Fruit fly (Drosophila melanogaster): ENCODE results near the gene CG3982.
A peak's percentile ranks its signal among the peaks of the same experiment; 100 is the strongest.

The CG3982 gene

DNA sequence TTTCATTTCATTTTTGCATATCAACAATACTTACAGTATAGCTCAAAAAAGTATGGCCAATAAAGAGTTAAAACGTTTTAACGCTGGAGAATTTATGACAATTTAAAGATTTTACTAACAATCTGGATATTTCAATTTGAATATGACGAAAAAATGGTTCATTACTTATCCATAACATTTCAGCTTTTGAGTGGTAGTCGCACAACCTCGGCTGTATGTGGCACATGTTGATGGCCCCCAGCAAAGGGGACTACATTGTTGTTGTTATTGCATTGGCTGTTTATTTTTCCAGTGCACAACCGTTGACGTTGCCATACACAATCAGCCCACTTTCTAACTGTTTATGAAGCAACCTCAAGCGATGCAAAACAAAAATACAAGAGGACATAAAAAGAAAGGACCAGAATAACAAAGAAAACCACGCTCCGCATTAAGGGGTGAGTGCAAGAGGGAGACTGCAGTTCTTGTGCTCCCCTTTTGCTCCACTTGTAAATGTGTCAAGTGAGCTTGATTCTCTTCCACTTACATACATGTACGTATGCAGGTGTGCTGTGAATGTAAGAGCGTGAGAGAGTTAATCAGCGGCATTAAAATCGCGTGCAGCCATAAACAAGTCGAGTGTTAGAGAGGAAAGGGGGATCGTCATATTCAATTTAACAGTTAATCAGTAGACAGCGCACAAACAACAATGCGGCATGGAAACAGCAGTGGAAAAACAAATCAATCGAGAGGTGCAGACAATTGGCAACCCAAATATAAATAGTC, 3.0 kb upstream of the CG3982 start:
- TF ChIP-seq Dll (optimal IDR thresholded peaks at IDR 0.05), result no peak
- no peak for TF ChIP-seq EcR (GFP tag; optimal IDR thresholded peaks at IDR 0.05)
- TF ChIP-seq CG8478 (optimal IDR thresholded peaks at IDR 0.05), result no peak
- TF ChIP-seq pan (optimal IDR thresholded peaks at IDR 0.05), result no peak

DNA sequence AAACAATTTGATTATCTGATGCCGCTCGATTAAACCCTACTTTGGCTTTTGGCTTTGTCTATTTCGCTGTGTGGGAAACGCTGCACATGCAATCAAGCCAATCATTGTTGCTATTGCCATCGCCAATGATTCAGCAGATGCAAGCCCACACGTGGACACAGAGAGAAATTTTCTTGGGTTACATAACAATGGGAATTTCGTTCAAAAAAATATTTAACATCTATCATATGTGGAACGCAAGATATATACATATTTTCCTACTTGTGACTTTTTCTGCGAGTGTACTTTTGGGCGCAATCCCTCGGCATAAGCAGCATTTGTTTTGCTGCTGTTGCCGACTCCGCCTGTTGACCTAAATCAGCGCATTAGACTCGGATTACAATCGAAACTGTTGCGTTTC, 2.1 kb upstream of the CG3982 start:
- TF ChIP-seq pan (optimal IDR thresholded peaks at IDR 0.05) (no peak), EcR (GFP tag; optimal IDR thresholded peaks at IDR 0.05) (no peak), Dll (optimal IDR thresholded peaks at IDR 0.05) (no peak), usp (GFP tag; optimal IDR thresholded peaks at IDR 0.05) (no peak), psq (optimal IDR thresholded peaks at IDR 0.05) (no peak), CG8478 (optimal IDR thresholded peaks at IDR 0.05) (no peak)

DNA sequence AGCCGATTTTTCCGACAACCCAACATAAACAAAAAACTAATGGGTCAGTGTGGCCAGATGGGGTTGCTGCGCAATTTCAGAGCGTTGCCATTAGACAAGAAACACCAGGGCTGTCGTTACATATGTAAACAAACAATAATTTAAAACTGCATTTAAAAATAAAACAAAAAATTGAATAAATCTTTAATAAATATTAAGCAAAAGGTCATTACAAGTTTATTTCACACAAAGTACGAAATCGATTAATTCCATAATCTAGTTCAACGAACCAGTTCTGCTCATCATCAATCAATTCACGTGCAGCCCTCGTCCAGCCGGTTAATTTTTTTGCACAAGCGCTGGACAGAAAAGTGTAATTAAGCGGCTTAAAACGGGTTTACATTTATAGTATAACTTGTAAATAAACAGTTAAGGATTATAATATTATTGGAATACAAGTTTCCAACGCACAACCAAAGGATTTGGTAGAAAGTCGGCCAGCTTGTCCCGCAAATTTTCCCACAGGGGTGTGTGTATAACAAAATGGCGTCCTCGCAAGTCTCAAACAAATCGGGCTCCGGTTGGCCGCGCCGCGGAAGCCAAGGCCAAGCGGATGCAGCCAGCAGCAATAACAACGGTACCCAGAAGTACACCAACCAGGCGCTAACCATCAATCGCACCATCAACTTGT, 6.3 kb downstream of the CG3982 start, which contains the start of the genes CG4022 and Cpsf5:
CG4022 (minus strand) TSS at position 79 of the 670 bp plus-strand sequence.
Cpsf5 (plus strand) TSS at position 285 of the 670 bp plus-strand sequence.
- TF ChIP-seq usp (GFP tag; optimal IDR thresholded peaks at IDR 0.05), result no peak

DNA sequence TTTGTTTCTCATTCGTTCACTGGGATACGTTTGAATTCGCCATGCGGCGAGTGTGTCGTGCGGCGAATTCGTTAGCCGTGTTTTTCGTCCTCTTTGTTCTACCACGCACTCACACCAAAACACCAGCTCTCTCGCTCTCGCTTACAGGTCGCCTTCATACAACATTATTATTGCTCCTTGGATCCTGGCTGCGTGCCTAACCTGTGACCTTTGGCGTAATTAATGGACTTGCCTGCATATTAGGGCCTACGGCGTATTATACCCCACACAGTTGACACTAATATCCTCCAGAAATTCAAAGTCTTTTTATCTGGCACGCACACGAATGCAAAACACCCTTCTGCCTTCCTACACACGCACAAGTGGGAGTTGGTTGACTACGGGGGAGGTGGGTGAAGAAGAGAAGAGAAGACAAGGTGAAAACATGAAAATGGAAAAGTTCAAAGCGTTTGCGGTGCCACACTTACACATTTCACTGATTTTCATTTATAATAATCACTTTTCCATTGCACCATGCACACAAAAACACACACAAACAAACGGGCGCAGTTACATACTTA, 7.1 kb downstream of the CG3982 start:
- TF ChIP-seq CG8478 (optimal IDR thresholded peaks at IDR 0.05) (no peak), pan (optimal IDR thresholded peaks at IDR 0.05) (no peak), Dll (optimal IDR thresholded peaks at IDR 0.05) (no peak), usp (GFP tag; optimal IDR thresholded peaks at IDR 0.05) (no peak), EcR (GFP tag; optimal IDR thresholded peaks at IDR 0.05) (no peak), psq (optimal IDR thresholded peaks at IDR 0.05) (no peak)

DNA sequence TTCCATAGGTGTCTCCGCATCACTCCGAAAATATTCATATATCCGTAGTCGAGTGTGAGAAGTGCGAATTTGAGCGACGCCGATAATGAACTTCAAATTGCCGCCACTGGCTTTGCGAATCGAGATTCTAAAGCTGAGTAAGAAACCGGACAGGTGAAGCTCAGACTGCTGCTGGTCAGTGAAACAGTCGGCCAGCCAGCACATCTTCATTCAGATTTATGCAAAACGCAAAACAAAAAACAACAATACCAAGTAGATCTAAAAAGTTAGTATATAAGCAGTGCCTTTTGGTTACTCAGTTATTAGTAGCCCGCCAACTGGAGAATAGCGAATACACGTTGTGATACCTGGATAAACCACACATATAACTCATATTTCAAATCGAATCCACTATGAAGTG, 12.7 kb downstream of the CG3982 start, which contains the start of gene Cpr67B:
Cpr67B (plus strand) TSS at position 301 of the 400 bp plus-strand sequence.
- no peak for TF ChIP-seq CG8478 (optimal IDR thresholded peaks at IDR 0.05)

DNA sequence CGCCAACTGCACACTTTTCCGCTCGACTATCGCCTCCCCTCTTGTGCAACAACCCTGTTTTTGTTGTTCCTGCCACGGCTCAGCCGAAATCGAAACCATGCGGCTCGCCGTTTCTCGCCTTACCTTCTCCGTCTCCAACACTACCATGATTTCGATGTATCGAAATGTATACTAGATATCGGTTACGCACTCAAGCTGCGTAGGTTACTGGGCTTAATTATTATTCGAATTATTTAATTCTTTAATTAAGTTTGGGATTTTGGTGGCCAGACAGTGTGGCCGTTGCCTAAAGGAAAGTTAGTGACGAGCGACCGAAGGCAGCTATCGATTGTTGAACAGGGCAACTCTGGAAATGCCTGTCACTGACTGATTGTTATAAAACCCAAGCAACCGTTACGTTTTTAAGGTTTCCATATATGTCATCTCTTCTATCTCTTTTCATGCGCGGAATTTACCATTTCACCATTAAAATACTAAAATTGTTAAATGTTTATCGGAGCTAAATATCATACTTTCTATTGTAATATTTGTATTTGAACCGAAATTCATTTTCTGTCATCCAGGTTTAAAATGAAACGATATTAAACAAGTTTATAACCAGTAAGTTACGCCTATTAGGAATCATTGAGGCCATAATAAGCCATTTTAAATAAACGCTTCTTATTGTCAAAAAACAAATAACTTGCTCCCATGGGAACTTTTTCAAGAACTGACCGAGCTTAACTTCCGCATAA, 14.9 kb downstream of the CG3982 start, which contains the start of gene eIF4E1:
eIF4E1 (minus strand) TSS at position 304 of the 734 bp plus-strand sequence.
- TF ChIP-seq pan (optimal IDR thresholded peaks at IDR 0.05), result no peak
- no peak for TF ChIP-seq EcR (GFP tag; optimal IDR thresholded peaks at IDR 0.05)
- TF ChIP-seq Dll (optimal IDR thresholded peaks at IDR 0.05), result no peak
- TF ChIP-seq CG8478 (optimal IDR thresholded peaks at IDR 0.05), result no peak
- TF ChIP-seq usp (GFP tag; optimal IDR thresholded peaks at IDR 0.05), result no peak
- TF ChIP-seq psq (optimal IDR thresholded peaks at IDR 0.05), result no peak

DNA sequence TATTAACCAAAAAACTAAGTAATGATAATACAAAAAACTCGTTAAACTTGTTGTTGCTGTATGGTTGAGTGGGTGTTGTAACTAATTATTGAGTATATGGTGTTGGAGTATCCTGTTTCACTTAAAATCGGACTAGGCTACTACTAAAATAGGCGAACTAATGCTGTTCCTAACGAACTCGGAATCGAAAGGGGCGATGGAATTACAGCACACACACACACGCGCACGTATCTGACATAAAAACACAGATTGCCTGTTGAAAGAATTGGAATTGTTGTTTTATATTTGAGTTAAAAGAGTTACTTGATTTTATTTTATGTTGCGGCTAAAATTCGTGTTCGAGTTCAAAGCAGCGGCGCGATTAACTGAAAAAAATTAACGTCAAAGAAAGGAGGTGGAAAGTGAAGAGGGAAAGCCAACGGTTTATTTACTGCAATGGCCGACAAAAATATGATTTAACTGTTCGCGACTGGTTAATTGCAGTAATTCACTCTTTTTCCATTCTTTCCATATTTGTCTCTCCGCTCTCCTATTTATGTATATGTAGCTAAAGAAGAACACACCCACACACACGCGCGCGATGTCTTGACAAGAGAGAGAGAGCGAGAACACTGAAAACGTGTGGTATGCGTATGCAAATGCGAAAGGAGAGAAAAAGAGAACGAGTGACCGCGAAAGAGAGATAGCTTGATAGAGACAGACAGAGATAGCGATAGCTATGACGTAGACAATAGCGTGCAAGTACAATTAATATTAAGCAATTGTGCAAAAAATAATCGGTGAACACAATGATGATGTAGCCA, 15.6 kb downstream of the CG3982 start:
- TF ChIP-seq CG8478 (optimal IDR thresholded peaks at IDR 0.05) (peak; percentile 48), psq (optimal IDR thresholded peaks at IDR 0.05) (no peak)

DNA sequence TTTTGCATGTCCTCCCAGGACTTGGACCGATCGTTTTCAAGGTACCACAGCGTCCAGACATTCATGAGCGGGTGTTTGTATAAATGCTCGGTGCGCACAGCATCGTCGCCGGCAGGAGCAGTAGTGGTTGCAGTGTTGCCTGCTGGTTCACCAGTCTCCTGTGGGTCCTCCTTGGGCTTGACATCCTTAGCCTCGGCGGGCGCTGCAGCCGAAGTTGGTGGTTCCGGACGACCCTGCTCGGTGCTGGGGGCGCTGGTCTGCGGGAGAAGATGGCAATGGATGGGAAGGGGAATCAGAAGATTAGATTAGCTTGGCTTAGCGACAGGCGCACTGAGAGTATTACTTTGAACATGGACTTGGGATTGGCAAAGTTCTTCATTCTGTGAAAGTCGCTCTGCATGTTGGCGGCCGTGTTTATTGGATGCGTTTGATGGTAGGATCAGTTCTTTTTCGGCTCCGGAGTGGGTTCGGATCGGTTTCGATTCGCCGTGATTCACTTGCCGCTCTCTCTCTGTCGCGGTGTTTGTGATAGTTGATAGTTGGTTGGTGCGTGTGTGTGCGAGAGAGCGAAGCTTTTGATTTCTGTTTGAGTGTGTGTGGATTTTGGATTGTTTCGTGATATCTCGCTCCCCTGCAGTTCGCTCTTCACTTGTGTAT, 16.4 kb downstream of the CG3982 start:
- TF ChIP-seq CG8478 (optimal IDR thresholded peaks at IDR 0.05) (no peak), pan (optimal IDR thresholded peaks at IDR 0.05) (no peak), usp (GFP tag; optimal IDR thresholded peaks at IDR 0.05) (no peak), Dll (optimal IDR thresholded peaks at IDR 0.05) (no peak), psq (optimal IDR thresholded peaks at IDR 0.05) (no peak), EcR (GFP tag; optimal IDR thresholded peaks at IDR 0.05) (no peak)

DNA sequence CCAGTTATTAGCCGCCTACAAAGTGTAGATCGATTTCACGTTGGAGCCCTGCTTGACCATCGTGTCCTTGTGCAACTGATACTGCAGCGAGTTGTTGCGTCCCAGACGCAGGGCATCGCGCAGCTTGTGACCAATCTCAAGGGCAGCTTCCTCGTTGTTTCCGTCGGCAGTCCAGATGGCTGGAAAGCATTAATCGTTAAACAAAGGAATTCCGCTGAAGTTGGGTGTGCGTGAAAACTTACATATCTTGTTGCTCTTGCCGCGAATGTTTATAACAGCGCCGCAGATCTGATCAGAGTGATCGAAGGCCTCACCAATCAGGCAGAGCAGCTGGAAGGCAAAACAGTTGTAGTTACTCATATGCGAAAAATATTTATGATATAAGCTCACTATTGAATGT, 17.3 kb downstream of the CG3982 start:
- TF ChIP-seq psq (optimal IDR thresholded peaks at IDR 0.05) (no peak), pan (optimal IDR thresholded peaks at IDR 0.05) (no peak), Dll (optimal IDR thresholded peaks at IDR 0.05) (no peak), usp (GFP tag; optimal IDR thresholded peaks at IDR 0.05) (no peak), EcR (GFP tag; optimal IDR thresholded peaks at IDR 0.05) (no peak)

DNA sequence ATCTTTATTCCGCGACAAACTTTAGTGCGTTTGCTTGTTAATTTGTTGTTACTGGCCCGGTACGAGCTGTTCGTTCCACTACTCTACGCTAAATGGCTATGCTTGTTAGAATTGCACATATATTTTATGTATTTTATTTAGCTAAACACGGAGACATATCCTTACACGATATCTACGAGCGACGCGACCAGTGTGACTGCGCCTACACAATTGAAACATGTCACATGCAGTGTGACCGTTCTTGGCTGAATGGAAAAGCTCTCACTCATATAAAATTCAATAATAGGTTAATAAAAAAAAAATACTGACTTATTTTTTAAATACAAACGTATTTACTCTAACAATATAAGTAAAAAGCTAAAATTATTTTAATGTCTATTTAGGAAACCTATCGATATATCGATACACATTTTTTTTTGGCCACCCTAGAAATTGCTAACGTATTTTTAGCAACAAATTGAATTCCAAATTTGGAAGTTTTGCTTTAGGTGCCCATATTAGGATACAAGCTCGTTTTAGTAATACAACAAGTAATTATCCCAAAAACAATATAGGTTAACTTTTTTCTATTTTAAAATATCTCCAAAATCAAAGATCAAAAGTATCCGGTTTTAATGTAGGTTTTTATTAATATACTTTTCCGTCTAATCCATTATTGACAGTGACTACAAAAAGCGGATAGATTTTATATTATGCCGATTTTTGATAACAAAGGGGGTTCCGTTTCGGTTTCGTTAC, 18.0 kb downstream of the CG3982 start, which contains the start of gene CG4080:
CG4080 (minus strand) TSS at position 215 of the 738 bp plus-strand sequence.
- no peak for TF ChIP-seq EcR (GFP tag; optimal IDR thresholded peaks at IDR 0.05)
- no peak for TF ChIP-seq Dll (optimal IDR thresholded peaks at IDR 0.05)
- TF ChIP-seq pan (optimal IDR thresholded peaks at IDR 0.05), result no peak
- no peak for TF ChIP-seq psq (optimal IDR thresholded peaks at IDR 0.05)
